Worm (Caenorhabditis elegans) whole organism, mixed stage, embryonic: ENCODE results near the gene ptr-15.

Experiments used
- bed-3 ChIP-seq: fragments of 200-800 bp; sonication (Bioruptor generic); optimal IDR thresholded peaks from 3 replicates; lab custom pipeline; 2018; ENCODE audit warnings: mild to moderate bottlenecking, missing genetic modification characterization, moderate library complexity, missing compliant biosample characterization
- cnd-1 ChIP-seq: fragments of 200-800 bp; sonication (Bioruptor generic); optimal IDR thresholded peaks from 2 replicates; lab custom pipeline; 2018; ENCODE audit warnings: mild to moderate bottlenecking, missing genetic modification characterization, missing compliant biosample characterization
- elt-3 ChIP-seq: fragments of 150-350 bp; optimal IDR thresholded peaks from 2 replicates; lab custom pipeline; 2014; ENCODE audit warnings: missing biosample characterization, missing genetic modification characterization
- nhr-237 ChIP-seq: fragments of 150-350 bp; optimal IDR thresholded peaks from 2 replicates; lab custom pipeline; 2014; ENCODE audit warnings: missing biosample characterization, missing genetic modification characterization
- unc-62 ChIP-seq: fragments of 150-350 bp; optimal IDR thresholded peaks from 2 replicates; lab custom pipeline; 2014; ENCODE audit warnings: missing biosample characterization, missing genetic modification reagents, missing genetic modification characterization
- zip-8 ChIP-seq: fragments of 150-350 bp; optimal IDR thresholded peaks from 2 replicates; lab custom pipeline; 2014; ENCODE audit warnings: missing biosample characterization, missing genetic modification characterization

DNA sequence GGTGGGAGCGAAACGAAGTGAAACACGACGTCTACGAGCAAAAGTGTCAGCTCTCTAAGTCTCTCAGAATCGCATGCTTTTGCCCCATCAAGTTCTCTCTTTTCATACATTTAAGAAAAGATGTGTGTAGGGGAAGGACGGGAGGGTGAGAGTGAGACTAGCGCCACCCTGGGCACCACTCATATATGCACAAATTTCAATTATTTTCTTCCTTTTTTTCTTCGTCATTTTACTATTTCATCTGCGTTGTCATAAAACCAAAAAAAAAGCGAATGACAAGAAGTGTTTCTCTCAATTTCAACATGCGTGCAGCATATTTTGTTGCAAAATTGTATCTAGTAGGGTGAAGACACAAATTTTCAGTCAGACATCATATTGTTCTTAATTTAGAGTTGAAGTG is 43.2 kb downstream of the ptr-15 start:
- TF ChIP-seq zip-8 (tag; lab: Kevin White, UChicago) (no peak), elt-3 (tag; lab: Kevin White, UChicago) (no peak), bed-3 (no peak), cnd-1 (tag; lab: Kevin White, UChicago) (no peak), nhr-237 (no peak), unc-62 (no peak)
